Worm (Caenorhabditis elegans) whole organism, L3 larva: ENCODE data around the gene ZK418.7.

ENCODE experiments used
- R02D3.7 ChIP-seq: fragments of 150-350 bp; optimal IDR thresholded peaks from 2 replicates; lab custom pipeline; 2014; ENCODE audit warnings: missing biosample characterization, missing genetic modification characterization
- ZK546.5 ChIP-seq: sonication (generic microtip); optimal IDR thresholded peaks from 2 replicates; lab custom pipeline; 2017; ENCODE audit warnings: missing biosample characterization, missing genetic modification characterization
- aly-2 ChIP-seq: fragments of 150-350 bp; optimal IDR thresholded peaks from 2 replicates; lab custom pipeline; 2014; ENCODE audit warnings: missing biosample characterization, missing genetic modification characterization
- ama-1 ChIP-seq: fragments of 150-350 bp; optimal IDR thresholded peaks from 2 replicates; lab custom pipeline; 2018
- ceh-16 ChIP-seq: sonication (generic microtip); optimal IDR thresholded peaks from 2 replicates; lab custom pipeline; 2017; ENCODE audit warnings: missing biosample characterization, missing genetic modification characterization
- ceh-28 ChIP-seq: fragments of 150-350 bp; optimal IDR thresholded peaks from 2 replicates; lab custom pipeline; 2014; ENCODE audit warnings: missing biosample characterization, missing genetic modification reagents, missing genetic modification characterization
- ceh-82 ChIP-seq: fragments of 150-350 bp; optimal IDR thresholded peaks from 2 replicates; lab custom pipeline; 2014; ENCODE audit warnings: missing biosample characterization, missing genetic modification characterization
- ceh-9 ChIP-seq: sonication (generic microtip); optimal IDR thresholded peaks from 2 replicates; lab custom pipeline; 2018; ENCODE audit warnings: missing biosample characterization, missing genetic modification characterization
- daf-12 ChIP-seq: fragments of 150-350 bp; optimal IDR thresholded peaks from 2 replicates; lab custom pipeline; 2014; ENCODE audit warnings: missing biosample characterization, missing genetic modification reagents, missing genetic modification characterization
- egl-27 ChIP-seq: sonication (generic microtip); optimal IDR thresholded peaks from 4 replicates; lab custom pipeline; 2017; ENCODE audit warnings: missing biosample characterization, missing genetic modification reagents, missing genetic modification characterization
- egl-5 ChIP-seq: fragments of 150-350 bp; optimal IDR thresholded peaks from 2 replicates; lab custom pipeline; 2017; ENCODE audit warnings: missing biosample characterization, missing genetic modification reagents, missing genetic modification characterization, inconsistent platforms
- elt-1 ChIP-seq: fragments of 150-350 bp; optimal IDR thresholded peaks from 2 replicates; lab custom pipeline; 2014; ENCODE audit warnings: missing biosample characterization, missing genetic modification characterization
- elt-2 ChIP-seq: sonication (generic microtip); optimal IDR thresholded peaks from 2 replicates; lab custom pipeline; 2016; ENCODE audit warnings: missing genetic modification reagents, mild to moderate bottlenecking, missing genetic modification characterization, missing compliant biosample characterization
- elt-3 ChIP-seq, 3 experiments: fragments of 150-350 bp in 1 of 3; sonication (generic microtip) in 2 of 3; optimal IDR thresholded peaks; 2 replicates in 2 of 3; 4 replicates in 1 of 3; lab custom pipeline; 2014 to 2017; ENCODE audit warnings: missing biosample characterization in 3 of 3, missing genetic modification characterization in 3 of 3
- eor-1 ChIP-seq, 2 experiments: fragments of 150-350 bp; optimal IDR thresholded peaks; 2 replicates each; lab custom pipeline; 2014 to 2018; ENCODE audit warnings: missing biosample characterization in 2 of 2, missing genetic modification characterization in 2 of 2
- fkh-10 ChIP-seq: sonication (generic microtip); optimal IDR thresholded peaks from 2 replicates; lab custom pipeline; 2017; ENCODE audit warnings: missing biosample characterization, missing genetic modification reagents, missing genetic modification characterization
- fkh-2 ChIP-seq: fragments of 150-350 bp; optimal IDR thresholded peaks from 2 replicates; lab custom pipeline; 2014; ENCODE audit warnings: missing biosample characterization, missing genetic modification reagents, missing genetic modification characterization
- fos-1 ChIP-seq: fragments of 150-350 bp; optimal IDR thresholded peaks from 2 replicates; lab custom pipeline; 2014; ENCODE audit warnings: missing biosample characterization, missing genetic modification characterization
- hmg-11 ChIP-seq: sonication (generic microtip); optimal IDR thresholded peaks from 2 replicates; lab custom pipeline; 2016; ENCODE audit warnings: missing genetic modification characterization, missing compliant biosample characterization
- jun-1 ChIP-seq: fragments of 150-350 bp; optimal IDR thresholded peaks from 2 replicates; lab custom pipeline; 2014; ENCODE audit warnings: missing biosample characterization, missing genetic modification reagents, missing genetic modification characterization
- lin-15B ChIP-seq: fragments of 150-350 bp; optimal IDR thresholded peaks from 2 replicates; lab custom pipeline; 2014; ENCODE audit warnings: missing biosample characterization, missing genetic modification characterization
- lin-39 ChIP-seq: fragments of 150-350 bp; optimal IDR thresholded peaks from 2 replicates; lab custom pipeline; 2018; ENCODE audit warnings: missing biosample characterization, missing genetic modification reagents, missing genetic modification characterization
- lsy-12 ChIP-seq: sonication (generic microtip); optimal IDR thresholded peaks from 2 replicates; lab custom pipeline; 2016; ENCODE audit warnings: mild to moderate bottlenecking, missing genetic modification characterization, missing compliant biosample characterization
- mdl-1 ChIP-seq: fragments of 150-350 bp; optimal IDR thresholded peaks from 2 replicates; lab custom pipeline; 2014; ENCODE audit warnings: missing biosample characterization, missing genetic modification characterization
- mml-1 ChIP-seq: fragments of 150-350 bp; sonication (generic microtip); optimal IDR thresholded peaks from 3 replicates; lab custom pipeline; 2014; ENCODE audit warnings: missing biosample characterization, missing genetic modification characterization
- nfya-1 ChIP-seq: sonication (generic microtip); optimal IDR thresholded peaks from 2 replicates; lab custom pipeline; 2017; ENCODE audit warnings: missing genetic modification characterization, mild to moderate bottlenecking, missing compliant biosample characterization, antibody characterized with exemption, moderate library complexity; ENCODE audit not compliant: insufficient read depth
- nhr-11 ChIP-seq: fragments of 150-350 bp; optimal IDR thresholded peaks from 2 replicates; lab custom pipeline; 2014; ENCODE audit warnings: missing biosample characterization, missing genetic modification characterization
- nhr-12 ChIP-seq: fragments of 150-350 bp; optimal IDR thresholded peaks from 2 replicates; lab custom pipeline; 2014; ENCODE audit warnings: missing biosample characterization, missing genetic modification characterization
- nhr-23 ChIP-seq: fragments of 150-350 bp; optimal IDR thresholded peaks from 2 replicates; lab custom pipeline; 2014; ENCODE audit warnings: missing biosample characterization, missing genetic modification reagents, missing genetic modification characterization
- nhr-237 ChIP-seq: fragments of 150-350 bp; optimal IDR thresholded peaks from 2 replicates; lab custom pipeline; 2014; ENCODE audit warnings: missing biosample characterization, missing genetic modification characterization
- nhr-25 ChIP-seq: sonication (generic microtip); optimal IDR thresholded peaks from 2 replicates; lab custom pipeline; 2017; ENCODE audit warnings: missing biosample characterization, missing genetic modification characterization
- nhr-28 ChIP-seq: fragments of 150-350 bp; optimal IDR thresholded peaks from 2 replicates; lab custom pipeline; 2014; ENCODE audit warnings: missing biosample characterization, missing genetic modification characterization
- nhr-43 ChIP-seq: sonication (generic microtip); optimal IDR thresholded peaks from 2 replicates; lab custom pipeline; 2016; ENCODE audit warnings: mild to moderate bottlenecking, missing genetic modification characterization, missing compliant biosample characterization; ENCODE audit not compliant: poor library complexity, severe bottlenecking
- nhr-67 ChIP-seq: fragments of 150-350 bp; optimal IDR thresholded peaks from 2 replicates; lab custom pipeline; 2014; ENCODE audit warnings: missing biosample characterization, missing genetic modification characterization
- nhr-76 ChIP-seq: fragments of 150-350 bp; sonication (generic microtip); optimal IDR thresholded peaks from 5 replicates; lab custom pipeline; 2014; ENCODE audit warnings: missing biosample characterization, missing genetic modification characterization
- nhr-77 ChIP-seq: fragments of 150-350 bp; optimal IDR thresholded peaks from 2 replicates; lab custom pipeline; 2014; ENCODE audit warnings: missing biosample characterization, missing genetic modification characterization
- pha-4 ChIP-seq: fragments of 150-350 bp; optimal IDR thresholded peaks from 2 replicates; lab custom pipeline; 2014; ENCODE audit warnings: missing biosample characterization, missing genetic modification reagents, missing genetic modification characterization
- pqm-1 ChIP-seq: fragments of 150-350 bp; optimal IDR thresholded peaks from 2 replicates; lab custom pipeline; 2017; ENCODE audit warnings: missing biosample characterization, missing genetic modification characterization, inconsistent platforms
- sea-2 ChIP-seq: fragments of 150-350 bp; sonication (generic microtip); optimal IDR thresholded peaks from 4 replicates; lab custom pipeline; 2014; ENCODE audit warnings: missing biosample characterization, missing genetic modification reagents, missing genetic modification characterization
- skn-1 ChIP-seq: fragments of 150-350 bp; optimal IDR thresholded peaks from 2 replicates; lab custom pipeline; 2014; ENCODE audit warnings: missing biosample characterization, missing genetic modification characterization
- snpc-4 ChIP-seq: fragments of 150-350 bp; optimal IDR thresholded peaks from 2 replicates; lab custom pipeline; 2014; ENCODE audit warnings: missing biosample characterization, missing genetic modification characterization
- tbx-2 ChIP-seq: sonication (generic microtip); optimal IDR thresholded peaks from 2 replicates; lab custom pipeline; 2016; ENCODE audit warnings: mild to moderate bottlenecking, missing genetic modification characterization, missing compliant biosample characterization
- unc-39 ChIP-seq: sonication (generic microtip); optimal IDR thresholded peaks from 4 replicates; lab custom pipeline; 2017; ENCODE audit warnings: missing biosample characterization, missing genetic modification characterization
- unc-62 ChIP-seq: fragments of 150-350 bp; sonication (generic microtip); optimal IDR thresholded peaks from 4 replicates; lab custom pipeline; 2014; ENCODE audit warnings: missing biosample characterization, missing genetic modification reagents, missing genetic modification characterization
- zag-1 ChIP-seq: fragments of 150-350 bp; optimal IDR thresholded peaks from 2 replicates; lab custom pipeline; 2014; ENCODE audit warnings: missing biosample characterization, missing genetic modification characterization
- ztf-11 ChIP-seq: fragments of 150-350 bp; optimal IDR thresholded peaks from 2 replicates; lab custom pipeline; 2014; ENCODE audit warnings: missing biosample characterization, missing genetic modification characterization
- ztf-4 ChIP-seq: fragments of 150-350 bp; optimal IDR thresholded peaks from 2 replicates; lab custom pipeline; 2014; ENCODE audit warnings: missing biosample characterization, missing genetic modification characterization

Gene ZK418.7

DNA sequence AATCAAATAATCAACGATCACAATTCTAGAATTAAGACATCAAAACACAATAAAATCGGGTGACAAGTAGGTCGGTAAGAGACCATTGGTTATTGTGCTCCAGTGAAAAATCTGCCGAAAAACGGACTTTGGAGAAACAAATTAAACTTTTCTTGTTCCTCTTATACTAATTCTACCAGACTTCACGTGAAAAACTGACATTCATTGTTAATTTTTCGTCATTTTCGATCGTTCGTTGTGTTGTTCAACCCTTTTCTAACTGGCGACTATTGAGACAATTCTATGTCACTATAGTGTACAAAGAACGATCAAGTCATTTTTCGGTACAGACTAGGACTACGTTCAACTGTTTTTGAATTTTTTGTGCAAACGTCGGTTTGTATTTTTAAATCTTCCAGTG is 39.9 kb upstream of the ZK418.7 start:
- TF ChIP-seq lin-15B = no peak
- TF ChIP-seq nhr-23 (tag; lab: Kevin White, UChicago) = peak; percentile 68
- peak; percentile 42 for TF ChIP-seq nhr-25 (tag; lab: Kevin White, UChicago)
- peak; percentile 31 for TF ChIP-seq pha-4 (tag; lab: Kevin White, UChicago)
- TF ChIP-seq elt-2 (tag; lab: Kevin White, UChicago) = peak; percentile 26
- peak; percentile 63 for TF ChIP-seq pqm-1 (tag; lab: Kevin White, UChicago)
- TF ChIP-seq tbx-2 (tag; lab: Kevin White, UChicago) = no peak
- peak; percentile 28 for TF ChIP-seq nhr-43 (tag; lab: Kevin White, UChicago)
- peak; percentile 46 for TF ChIP-seq egl-27 (tag; lab: Kevin White, UChicago)
- no peak for TF ChIP-seq elt-3 (tag; optimal IDR thresholded peaks at IDR 0.05; lab: Kevin White, UChicago)
- no peak for TF ChIP-seq ama-1 (lab: Kevin White, UChicago)
- peak; percentile 22 for TF ChIP-seq jun-1

DNA sequence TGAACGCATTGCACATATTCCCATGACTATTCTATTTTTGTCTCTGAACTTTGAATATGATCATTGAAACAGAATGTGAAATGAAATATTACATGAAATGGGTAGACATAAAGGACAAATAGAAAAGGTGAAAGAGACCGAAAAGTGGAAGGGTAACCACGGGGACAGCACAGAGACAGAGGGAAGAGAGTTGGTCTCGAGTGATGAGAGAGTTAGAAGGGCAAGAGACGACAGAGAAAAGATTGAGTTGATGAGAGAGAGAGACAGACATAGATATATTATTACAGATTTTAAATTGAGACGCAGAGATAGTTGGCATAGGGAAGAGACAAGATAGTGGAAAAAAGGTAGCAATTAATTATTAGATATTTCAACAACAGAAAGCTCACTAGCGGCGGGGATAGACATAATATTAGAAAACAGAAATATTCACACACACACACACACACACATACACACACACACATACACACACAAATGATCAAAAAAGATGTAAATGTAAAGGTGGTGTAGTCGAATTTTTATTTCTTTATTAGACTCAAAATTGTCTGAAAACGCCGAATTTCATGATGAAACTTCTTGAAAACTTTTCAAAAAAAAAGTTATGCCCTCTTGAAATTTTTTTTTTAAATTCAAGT is 36.1 kb upstream of the ZK418.7 start:
- TF ChIP-seq ceh-82 (no peak), fos-1 (tag; lab: Kevin White, UChicago) (no peak), egl-5 (no peak), fkh-10 (no peak), ama-1 (lab: Kevin White, UChicago) (no peak), fkh-2 (tag; lab: Kevin White, UChicago) (no peak), mml-1 (tag; lab: Kevin White, UChicago) (no peak), nfya-1 (tag; lab: Kevin White, UChicago) (peak; percentile 73), tbx-2 (tag; lab: Kevin White, UChicago) (no peak), nhr-12 (tag; lab: Kevin White, UChicago) (no peak), elt-3 (tag; optimal IDR thresholded peaks at IDR 0.05; lab: Kevin White, UChicago) (no peak), ztf-4 (no peak), ztf-11 (no peak), zag-1 (tag; lab: Kevin White, UChicago) (no peak), ceh-9 (tag; lab: Kevin White, UChicago) (no peak), aly-2 (tag; lab: Kevin White, UChicago) (no peak), pqm-1 (tag; lab: Kevin White, UChicago) (peak; percentile 74), elt-2 (tag; lab: Kevin White, UChicago) (peak; percentile 68), lin-39 (tag; lab: Kevin White, UChicago) (no peak), sea-2 (no peak), snpc-4 (peak; percentile 45), unc-62 (no peak), nhr-77 (tag; lab: Kevin White, UChicago) (no peak), eor-1 (tag; optimal IDR thresholded peaks at IDR 0.05; lab: Kevin White, UChicago) (no peak), ZK546.5 (tag; lab: Kevin White, UChicago) (no peak), egl-27 (tag; lab: Kevin White, UChicago) (peak; percentile 87), nhr-76 (no peak), nhr-23 (tag; lab: Kevin White, UChicago) (peak; percentile 62), nhr-237 (tag; lab: Kevin White, UChicago) (no peak), nhr-28 (tag; lab: Kevin White, UChicago) (no peak), nhr-43 (tag; lab: Kevin White, UChicago) (peak; percentile 59), hmg-11 (tag; lab: Kevin White, UChicago) (peak; percentile 28), lin-15B (peak; percentile 25), pha-4 (tag; lab: Kevin White, UChicago) (peak; percentile 89), nhr-11 (no peak), elt-1 (tag; lab: Kevin White, UChicago) (peak; percentile 45), nhr-67 (no peak), jun-1 (peak; percentile 76), nhr-25 (tag; lab: Kevin White, UChicago) (peak; percentile 85), ceh-28 (tag; lab: Kevin White, UChicago) (peak; percentile 41), skn-1 (tag; lab: Kevin White, UChicago) (peak; percentile 71), lsy-12 (peak; percentile 3), ceh-16 (tag; lab: Kevin White, UChicago) (no peak), mdl-1 (tag; lab: Kevin White, UChicago) (peak; percentile 22), R02D3.7 (no peak), daf-12 (tag; lab: Kevin White, UChicago) (no peak), unc-39 (no peak)
